Fruit fly (Drosophila melanogaster) whole organism, embryonic: ENCODE data around the gene CG8128.

Experiments used
- ATbp ChIP-seq: fragments of 200-800 bp; sonication (Bioruptor generic); optimal IDR thresholded peaks from 2 replicates; lab custom pipeline; 2017; ENCODE audit warnings: missing biosample characterization, mild to moderate bottlenecking, missing genetic modification characterization, missing genetic modification reagents
- B-H2 ChIP-seq: fragments of 200-800 bp; sonication (Bioruptor generic); optimal IDR thresholded peaks from 2 replicates; lab custom pipeline; 2018; ENCODE audit warnings: missing biosample characterization, mild to moderate bottlenecking, missing genetic modification characterization
- CG13775 ChIP-seq: fragments of 200-800 bp; sonication (Bioruptor generic); optimal IDR thresholded peaks from 3 replicates; lab custom pipeline; 2017; ENCODE audit warnings: missing biosample characterization, mild to moderate bottlenecking, missing genetic modification characterization
- CG14710 ChIP-seq: fragments of 200-800 bp; sonication (Bioruptor generic); optimal IDR thresholded peaks from 3 replicates; lab custom pipeline; 2019; ENCODE audit warnings: missing biosample characterization, mild to moderate bottlenecking, missing genetic modification characterization, moderate library complexity
- CG16813 ChIP-seq: fragments of 200-800 bp; sonication (Bioruptor generic); IDR thresholded peaks from 3 replicates; pipeline ENCODE4 v1.3.6; 2022; ENCODE audit warnings: missing biosample characterization, missing genetic modification characterization; ENCODE audit not compliant: partially characterized antibody
- CG16863 ChIP-seq: fragments of 200-800 bp; sonication (Bioruptor generic); optimal IDR thresholded peaks from 3 replicates; lab custom pipeline; 2016; ENCODE audit warnings: missing biosample characterization, missing genetic modification characterization
- CG1832 ChIP-seq: fragments of 200-800 bp; sonication (Bioruptor generic); optimal IDR thresholded peaks from 2 replicates; lab custom pipeline; 2017; ENCODE audit warnings: missing biosample characterization, mild to moderate bottlenecking, missing genetic modification characterization, inconsistent platforms
- CG31441 ChIP-seq: fragments of 200-800 bp; sonication (Bioruptor generic); IDR thresholded peaks from 2 replicates; pipeline ENCODE4 v1.3.6; 2022; ENCODE audit warnings: missing biosample characterization, missing genetic modification characterization
- CG32772 ChIP-seq: fragments of 200-800 bp; sonication (Bioruptor generic); IDR thresholded peaks from 2 replicates; pipeline ENCODE4 v1.3.6; 2022; ENCODE audit warnings: missing biosample characterization, missing genetic modification characterization
- CG34224 ChIP-seq: fragments of 200-800 bp; sonication (Bioruptor generic); IDR thresholded peaks from 3 replicates; pipeline ENCODE4 v1.3.6; 2022; ENCODE audit warnings: missing biosample characterization, missing genetic modification characterization; ENCODE audit not compliant: partially characterized antibody
- CG3838 ChIP-seq: fragments of 200-800 bp; sonication (Bioruptor generic); optimal IDR thresholded peaks from 3 replicates; lab custom pipeline; 2016; ENCODE audit warnings: missing biosample characterization, missing genetic modification characterization
- CG3847 ChIP-seq: fragments of 200-800 bp; sonication (Bioruptor generic); IDR thresholded peaks from 2 replicates; pipeline ENCODE4 v1.3.6; 2022; ENCODE audit warnings: missing biosample characterization, missing genetic modification characterization
- CG4404 ChIP-seq: fragments of 200-800 bp; sonication (Bioruptor generic); IDR thresholded peaks from 2 replicates; pipeline ENCODE4 v1.3.6; 2022; ENCODE audit warnings: missing biosample characterization, missing genetic modification characterization
- CG6272 ChIP-seq: fragments of 200-800 bp; sonication (Bioruptor generic); IDR thresholded peaks from 2 replicates; pipeline ENCODE4 v1.3.6; 2022; ENCODE audit warnings: missing biosample characterization, missing genetic modification characterization
- CG6854 ChIP-seq: fragments of 200-800 bp; sonication (Bioruptor generic); optimal IDR thresholded peaks from 3 replicates; lab custom pipeline; 2017; ENCODE audit warnings: missing biosample characterization, mild to moderate bottlenecking, missing genetic modification characterization
- CG7745 ChIP-seq: fragments of 200-800 bp; sonication (Bioruptor generic); optimal IDR thresholded peaks from 2 replicates; lab custom pipeline; 2018; ENCODE audit warnings: missing biosample characterization, mild to moderate bottlenecking, missing genetic modification characterization, moderate library complexity
- Dip3 ChIP-seq: fragments of 200-800 bp; sonication (Bioruptor generic); optimal IDR thresholded peaks from 3 replicates; lab custom pipeline; 2016; ENCODE audit warnings: missing biosample characterization, missing genetic modification characterization
- Doc3 ChIP-seq: fragments of 200-800 bp; sonication (Bioruptor generic); IDR thresholded peaks from 3 replicates; pipeline ENCODE4 v1.3.6; 2022; ENCODE audit warnings: missing biosample characterization, missing genetic modification characterization; ENCODE audit not compliant: partially characterized antibody
- Eip74EF ChIP-seq, 2 experiments: fragments of 200-800 bp in 1 of 2; fragments of >200 bp in 1 of 2; sonication (Bioruptor generic) in 1 of 2; optimal IDR thresholded peaks; 2 replicates each; lab custom pipeline; 2017 to 2019; ENCODE audit warnings: missing biosample characterization in 2 of 2, missing genetic modification characterization in 2 of 2, mild to moderate bottlenecking in 1 of 2, moderate library complexity in 1 of 2
- Ets65A ChIP-seq: fragments of 200-800 bp; sonication (Bioruptor generic); peaks from one replicate; lab custom pipeline; 2016; ENCODE audit warnings: missing biosample characterization, missing genetic modification characterization
- Fer1 ChIP-seq: fragments of 200-800 bp; sonication (Bioruptor generic); optimal IDR thresholded peaks from 2 replicates; lab custom pipeline; 2017; ENCODE audit warnings: missing biosample characterization, mild to moderate bottlenecking, missing genetic modification characterization
- HLH4C ChIP-seq: fragments of 200-800 bp; sonication (Bioruptor generic); IDR thresholded peaks from 3 replicates; pipeline ENCODE4 v1.3.6; 2022; ENCODE audit warnings: missing biosample characterization, missing genetic modification characterization; ENCODE audit not compliant: partially characterized antibody
- Hr39 ChIP-seq: fragments of >200 bp; optimal IDR thresholded peaks from 2 replicates; lab custom pipeline; 2017
- Hr78 ChIP-seq, 2 experiments: fragments of 200-800 bp in 1 of 2; fragments of >200 bp in 1 of 2; sonication (Bioruptor generic) in 1 of 2; optimal IDR thresholded peaks; 2 replicates each; lab custom pipeline; 2017 to 2019; ENCODE audit warnings: missing biosample characterization in 2 of 2, missing genetic modification characterization in 2 of 2, mild to moderate bottlenecking in 1 of 2, moderate library complexity in 1 of 2
- Mad ChIP-seq: fragments of 200-800 bp; sonication (Bioruptor generic); optimal IDR thresholded peaks from 2 replicates; lab custom pipeline; 2016; ENCODE audit warnings: missing biosample characterization, missing genetic modification characterization
- Myb ChIP-seq: fragments of 200-800 bp; sonication (Bioruptor generic); optimal IDR thresholded peaks from 2 replicates; lab custom pipeline; 2016; ENCODE audit warnings: missing biosample characterization, missing genetic modification characterization
- Ptx1 ChIP-seq: fragments of 200-800 bp; sonication (Bioruptor generic); IDR thresholded peaks from 2 replicates; pipeline ENCODE4 v1.3.6; 2022; ENCODE audit warnings: missing biosample characterization, missing genetic modification characterization
- Rx ChIP-seq: fragments of 200-800 bp; sonication (Bioruptor generic); IDR thresholded peaks from 2 replicates; pipeline ENCODE4 v1.3.6; 2022; ENCODE audit warnings: missing biosample characterization, missing genetic modification characterization
- Sox102F ChIP-seq: fragments of 200-800 bp; sonication (Bioruptor generic); optimal IDR thresholded peaks from 2 replicates; lab custom pipeline; 2018; ENCODE audit warnings: missing biosample characterization, mild to moderate bottlenecking, missing genetic modification characterization, moderate library complexity
- al ChIP-seq: fragments of 200-800 bp; sonication (Bioruptor generic); IDR thresholded peaks from 2 replicates; pipeline ENCODE4 v1.3.6; 2022; ENCODE audit warnings: missing biosample characterization, missing genetic modification characterization
- caup ChIP-seq: fragments of 200-800 bp; sonication (Bioruptor generic); optimal IDR thresholded peaks from 3 replicates; lab custom pipeline; 2017; ENCODE audit warnings: missing biosample characterization, mild to moderate bottlenecking, missing genetic modification characterization, moderate library complexity; ENCODE audit not compliant: severe bottlenecking
- crc ChIP-seq: fragments of 200-800 bp; sonication (Bioruptor generic); optimal IDR thresholded peaks from 2 replicates; lab custom pipeline; 2016; ENCODE audit warnings: missing biosample characterization, missing genetic modification characterization
- dmrt99B ChIP-seq: fragments of 200-800 bp; sonication (Bioruptor generic); optimal IDR thresholded peaks from 2 replicates; lab custom pipeline; 2018; ENCODE audit warnings: missing biosample characterization, mild to moderate bottlenecking, missing genetic modification characterization, moderate library complexity
- eyg ChIP-seq: fragments of 200-800 bp; sonication (Bioruptor generic); optimal IDR thresholded peaks from 3 replicates; lab custom pipeline; 2016; ENCODE audit warnings: missing biosample characterization, missing genetic modification characterization
- fd64A ChIP-seq: fragments of 200-800 bp; sonication (Bioruptor generic); optimal IDR thresholded peaks from 3 replicates; lab custom pipeline; 2018; ENCODE audit warnings: missing biosample characterization, mild to moderate bottlenecking, missing genetic modification characterization
- gce ChIP-seq: fragments of 200-800 bp; sonication (Bioruptor generic); IDR thresholded peaks from 3 replicates; pipeline ENCODE4 v1.3.6; 2022; ENCODE audit warnings: missing biosample characterization, missing genetic modification characterization
- gsb ChIP-seq: fragments of 200-800 bp; sonication (Bioruptor generic); IDR thresholded peaks from 2 replicates; pipeline ENCODE4 v1.3.6; 2022; ENCODE audit warnings: missing biosample characterization, missing genetic modification characterization
- her ChIP-seq: fragments of 200-800 bp; sonication (Bioruptor generic); optimal IDR thresholded peaks from 2 replicates; lab custom pipeline; 2016; ENCODE audit warnings: missing biosample characterization, missing genetic modification characterization
- jigr1 ChIP-seq: fragments of 200-800 bp; sonication (Bioruptor generic); IDR thresholded peaks from 3 replicates; pipeline ENCODE4 v1.3.6; 2022; ENCODE audit warnings: missing biosample characterization, missing genetic modification characterization
- lov ChIP-seq, 2 experiments: fragments of 200-800 bp in 1 of 2; fragments of >200 bp in 1 of 2; sonication (Bioruptor generic) in 1 of 2; IDR thresholded peaks in 1 of 2; optimal IDR thresholded peaks in 1 of 2; 2 replicates in 1 of 2; 3 replicates in 1 of 2; pipeline versions ENCODE4 v1.3.6 to Lab custom; 2017 to 2022; ENCODE audit warnings: missing biosample characterization in 1 of 2, missing genetic modification characterization in 1 of 2
- pan ChIP-seq, 4 experiments: fragments of >200 bp in 3 of 4; fragments of 200-800 bp in 1 of 4; sonication (Bioruptor generic) in 1 of 4; optimal IDR thresholded peaks in 3 of 4; IDR thresholded peaks in 1 of 4; 2 replicates each; pipeline versions ENCODE4 v1.3.6 to Lab custom; 2017 to 2022; ENCODE audit warnings: missing biosample characterization in 2 of 4, missing genetic modification characterization in 2 of 4, mixed read lengths in 1 of 4
- peb ChIP-seq: fragments of 200-800 bp; sonication (Bioruptor generic); IDR thresholded peaks from 2 replicates; pipeline ENCODE4 v1.3.6; 2022; ENCODE audit warnings: missing biosample characterization, missing genetic modification characterization
- pros ChIP-seq: fragments of 200-800 bp; sonication (Bioruptor generic); optimal IDR thresholded peaks from 3 replicates; lab custom pipeline; 2019; ENCODE audit warnings: missing biosample characterization, mild to moderate bottlenecking, missing genetic modification characterization, moderate library complexity
- sc ChIP-seq, 3 experiments: fragments of >200 bp in 2 of 3; fragments of 200-800 bp in 1 of 3; sonication (Bioruptor generic) in 1 of 3; optimal IDR thresholded peaks; 2 replicates in 2 of 3; 3 replicates in 1 of 3; lab custom pipeline; 2017; ENCODE audit warnings: mild to moderate bottlenecking in 1 of 3, missing biosample characterization in 1 of 3, missing genetic modification characterization in 1 of 3, missing genetic modification reagents in 1 of 3
- trh ChIP-seq: fragments of 200-800 bp; sonication (Bioruptor generic); optimal IDR thresholded peaks from 2 replicates; lab custom pipeline; 2016; ENCODE audit warnings: missing biosample characterization, missing genetic modification characterization
- zen ChIP-seq: fragments of 200-800 bp; sonication (Bioruptor generic); optimal IDR thresholded peaks from 3 replicates; lab custom pipeline; 2018; ENCODE audit warnings: missing biosample characterization, mild to moderate bottlenecking, missing genetic modification characterization, moderate library complexity

The CG8128 gene

dm6 chrX:15653364-15653809 lies 43.9 kb upstream of the CG8128 start (continued):
- TF ChIP-seq caup (GFP tag; lab: Kevin White, UChicago) (no peak), sc (optimal IDR thresholded peaks at IDR 0.05; lab: Kevin White, UChicago) (no peak), sc (GFP tag; optimal IDR thresholded peaks at IDR 0.05; lab: Kevin White, UChicago) (no peak), Hr78 (GFP tag; optimal IDR thresholded peaks at IDR 0.05; lab: Kevin White, UChicago) (no peak), CG34224 (peak; percentile 65; the same call in 1 of the 3 replicates), CG14710 (tag; lab: Kevin White, UChicago) (peak; percentile 10), ATbp (no peak), Doc3 (GFP tag; lab: Robert Waterston, UW) (no peak), HLH4C (GFP tag; lab: Robert Waterston, UW) (peak; percentile 94), fd64A (GFP tag; lab: Kevin White, UChicago) (no peak), crc (GFP tag; lab: Kevin White, UChicago) (no peak), Myb (GFP tag; lab: Kevin White, UChicago) (peak; percentile 68), CG3847 (peak; percentile 36; the same call in 1 of the 2 replicates), lov (optimal IDR thresholded peaks at IDR 0.05; lab: Kevin White, UChicago) (no peak), lov (GFP tag; IDR thresholded peaks at IDR 0.05; lab: Robert Waterston, UW) (peak; percentile 15; the same call in 1 of the 3 replicates), CG7745 (tag; lab: Kevin White, UChicago) (peak; percentile 43), zen (tag; lab: Kevin White, UChicago) (peak; percentile 61), her (GFP tag; lab: Kevin White, UChicago) (no peak), CG16863 (GFP tag; lab: Kevin White, UChicago) (peak; percentile 29), Sox102F (GFP tag; lab: Kevin White, UChicago) (peak; percentile 55), gsb (GFP tag; lab: Robert Waterston, UW) (no peak), CG16813 (GFP tag; lab: Robert Waterston, UW) (peak; percentile 81), Eip74EF (GFP tag; optimal IDR thresholded peaks at IDR 0.05; lab: Kevin White, UChicago) (no peak), CG6854 (no peak), CG1832 (GFP tag; lab: Kevin White, UChicago) (no peak), B-H2 (GFP tag; lab: Kevin White, UChicago) (peak; percentile 23), Fer1 (GFP tag; lab: Kevin White, UChicago) (no peak), dmrt99B (tag; lab: Kevin White, UChicago) (peak; percentile 26), pros (GFP tag; lab: Kevin White, UChicago) (no peak), Mad (GFP tag; lab: Kevin White, UChicago) (peak; percentile 26), Rx (GFP tag; lab: Robert Waterston, UW) (peak; percentile 37; the same call in 1 of the 2 replicates), gce (0 out of 3 replicates have a peak, but pooled peaks have one; percentile 49), peb (GFP tag; lab: Robert Waterston, UW) (no peak)

- TF ChIP-seq Ets65A (GFP tag; lab: Kevin White, UChicago) (peak; percentile 65), al (GFP tag; lab: Robert Waterston, UW) (no peak)
Measured at dm6 chrX:15662285-15662684, 35.0 kb upstream of the CG8128 start, which contains the start of gene CG8119. TSS of gene CG8119 (plus strand) at chrX:15662585.

DNA sequence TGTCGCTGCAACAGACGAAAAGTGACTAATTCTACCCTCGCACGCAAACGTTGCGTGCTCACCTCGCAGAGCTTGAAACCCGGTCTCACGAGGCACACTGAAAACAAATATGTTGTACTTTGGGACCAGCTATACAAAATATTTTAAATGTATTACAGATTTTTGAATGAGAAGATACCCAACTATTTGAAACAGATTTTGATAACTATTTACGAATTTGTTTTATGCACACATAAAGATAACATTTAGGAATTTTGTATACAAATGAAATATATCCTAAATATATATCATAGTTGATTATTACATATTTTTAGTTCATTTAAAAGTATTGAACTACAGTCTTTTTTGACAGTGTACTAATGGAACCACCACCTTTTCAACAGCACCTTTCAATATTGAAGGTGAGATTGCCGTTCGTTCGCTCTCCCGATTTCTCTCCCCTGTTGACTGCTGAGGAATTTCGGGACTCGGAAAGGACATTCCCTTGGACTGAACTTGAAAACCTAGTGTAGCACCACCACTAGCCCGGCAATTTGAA lies 26.2 kb upstream of the CG8128 start, which contains the start of gene CG15646:
CG15646 (minus strand) TSS at position 4 of the 538 bp plus-strand sequence.
- TF ChIP-seq trh (peak; percentile 15), Hr39 (lab: Kevin White, UChicago) (no peak), Ptx1 (GFP tag; lab: Robert Waterston, UW) (peak; percentile 68), CG3838 (no peak), Dip3 (GFP tag; lab: Kevin White, UChicago) (no peak), pan (optimal IDR thresholded peaks at IDR 0.05; lab: Kevin White, UChicago) (no peak), pan (GFP tag; optimal IDR thresholded peaks at IDR 0.05 in 1 of 2, IDR thresholded peaks at IDR 0.05 in 1 of 2) (peak in 1 of 2 experiments; percentile 47), CG6272 (GFP tag; lab: Robert Waterston, UW) (no peak), eyg (no peak), jigr1 (GFP tag; lab: Robert Waterston, UW) (no peak), CG13775 (GFP tag; lab: Kevin White, UChicago) (peak; percentile 76), CG32772 (GFP tag; lab: Robert Waterston, UW) (0 out of 2 replicates have a peak, but pooled peaks have one; percentile 50), CG4404 (GFP tag; lab: Robert Waterston, UW) (peak; percentile 84), CG31441 (peak; percentile 84)
